Worm (Caenorhabditis elegans): ENCODE measurements around the gene cyp-13A2.

ce11 chrII:9807519-9807972 is 20.1 kb upstream of the cyp-13A2 start, which contains the start of gene cyp-13A8:
- no peak for TF ChIP-seq nhr-28 (tag; optimal IDR thresholded peaks at IDR 0.05)
- TF ChIP-seq ceh-83 (GFP tag; optimal IDR thresholded peaks at IDR 0.05), result no peak
- TF ChIP-seq drap-1 (GFP tag; optimal IDR thresholded peaks at IDR 0.05), result no peak
- TF ChIP-seq ceh-43 (GFP tag; optimal IDR thresholded peaks at IDR 0.05), result no peak
- TF ChIP-seq elt-1 (tag; optimal IDR thresholded peaks at IDR 0.05; ENCODE audit: borderline replicate concordance, insufficient read depth), result no peak
- TF ChIP-seq nhr-12 (tag; optimal IDR thresholded peaks at IDR 0.05), result no peak
- TF ChIP-seq M03D4.4 (tag; optimal IDR thresholded peaks at IDR 0.05), result no peak
- TF ChIP-seq hlh-1 (tag; optimal IDR thresholded peaks at IDR 0.05), result no peak
- no peak for TF ChIP-seq pha-4 (tag; optimal IDR thresholded peaks at IDR 0.05)

Measured in whole organism, mixed stage, embryonic.